Fruit fly (Drosophila melanogaster) whole organism, embryonic: ENCODE data around the gene endos.

Experiments
- Atf3 ChIP-seq: fragments of 200-800 bp; sonication (Bioruptor generic); optimal IDR thresholded peaks from 3 replicates; lab custom pipeline; 2016; ENCODE audit warnings: missing biosample characterization, missing genetic modification characterization
- CG10147 ChIP-seq: fragments of 200-800 bp; sonication (Bioruptor generic); optimal IDR thresholded peaks from 2 replicates; lab custom pipeline; 2019; ENCODE audit warnings: missing biosample characterization, mild to moderate bottlenecking, missing genetic modification characterization, moderate library complexity
- CG11560 ChIP-seq: fragments of 200-800 bp; sonication (Bioruptor generic); IDR thresholded peaks from 3 replicates; pipeline ENCODE4 v1.3.6; 2022; ENCODE audit warnings: missing biosample characterization, missing genetic modification characterization
- CG12219 ChIP-seq: fragments of 200-800 bp; sonication (Bioruptor generic); optimal IDR thresholded peaks from 3 replicates; lab custom pipeline; 2018; ENCODE audit warnings: missing biosample characterization, mild to moderate bottlenecking, missing genetic modification characterization
- CG13894 ChIP-seq: fragments of 200-800 bp; sonication (Bioruptor generic); optimal IDR thresholded peaks from 3 replicates; lab custom pipeline; 2018; ENCODE audit warnings: missing biosample characterization, mild to moderate bottlenecking, missing genetic modification characterization, moderate library complexity
- CG15269 ChIP-seq: fragments of 200-800 bp; sonication (Bioruptor generic); optimal IDR thresholded peaks from 2 replicates; lab custom pipeline; 2018; ENCODE audit warnings: missing biosample characterization, mild to moderate bottlenecking, missing genetic modification characterization, moderate library complexity
- CG15479 ChIP-seq: fragments of 200-800 bp; sonication (Bioruptor generic); optimal IDR thresholded peaks from 3 replicates; lab custom pipeline; 2019; ENCODE audit warnings: missing biosample characterization, mild to moderate bottlenecking, missing genetic modification characterization, moderate library complexity
- CG17359 ChIP-seq: fragments of 200-800 bp; sonication (Bioruptor generic); optimal IDR thresholded peaks from 3 replicates; lab custom pipeline; 2018; ENCODE audit warnings: missing biosample characterization, mild to moderate bottlenecking, missing genetic modification characterization, moderate library complexity
- CG1832 ChIP-seq: fragments of 200-800 bp; sonication (Bioruptor generic); optimal IDR thresholded peaks from 2 replicates; lab custom pipeline; 2017; ENCODE audit warnings: missing biosample characterization, mild to moderate bottlenecking, missing genetic modification characterization, inconsistent platforms
- CG34376 ChIP-seq: fragments of 200-800 bp; sonication (Bioruptor generic); optimal IDR thresholded peaks from 2 replicates; lab custom pipeline; 2018; ENCODE audit warnings: missing biosample characterization, mild to moderate bottlenecking, missing genetic modification characterization
- CG8359 ChIP-seq: fragments of 200-800 bp; sonication (Bioruptor generic); optimal IDR thresholded peaks from 2 replicates; lab custom pipeline; 2017; ENCODE audit warnings: missing biosample characterization, mild to moderate bottlenecking, missing genetic modification characterization, borderline replicate concordance
- CG8478 ChIP-seq: fragments of >200 bp; optimal IDR thresholded peaks from 2 replicates; lab custom pipeline; 2018
- CG8765 ChIP-seq: fragments of 200-800 bp; sonication (Bioruptor generic); IDR thresholded peaks from 2 replicates; pipeline ENCODE4 v1.3.6; 2022; ENCODE audit warnings: missing biosample characterization, missing genetic modification characterization
- CG9437 ChIP-seq: fragments of 200-800 bp; sonication (Bioruptor generic); optimal IDR thresholded peaks from 2 replicates; lab custom pipeline; 2018; ENCODE audit warnings: missing biosample characterization, mild to moderate bottlenecking, missing genetic modification characterization
- CG9932 ChIP-seq: fragments of 200-800 bp; sonication (Bioruptor generic); IDR thresholded peaks from 2 replicates; pipeline ENCODE4 v1.3.6; 2022; ENCODE audit warnings: missing biosample characterization, missing genetic modification characterization
- Camta ChIP-seq: fragments of 200-800 bp; sonication (Bioruptor generic); optimal IDR thresholded peaks from 2 replicates; lab custom pipeline; 2016; ENCODE audit warnings: missing biosample characterization, missing genetic modification characterization
- Dek ChIP-seq: fragments of 200-800 bp; sonication (Bioruptor generic); optimal IDR thresholded peaks from 3 replicates; lab custom pipeline; 2019; ENCODE audit warnings: missing biosample characterization, mild to moderate bottlenecking, missing genetic modification characterization, moderate library complexity
- Dfd ChIP-seq, 2 experiments: fragments of >200 bp; optimal IDR thresholded peaks; 2 replicates each; lab custom pipeline; 2017; ENCODE audit warnings: missing biosample characterization in 2 of 2, missing genetic modification characterization in 2 of 2
- Doc3 ChIP-seq: fragments of 200-800 bp; sonication (Bioruptor generic); IDR thresholded peaks from 3 replicates; pipeline ENCODE4 v1.3.6; 2022; ENCODE audit warnings: missing biosample characterization, missing genetic modification characterization; ENCODE audit not compliant: partially characterized antibody
- Dref ChIP-seq: fragments of 200-800 bp; sonication (Bioruptor generic); IDR thresholded peaks from 2 replicates; pipeline ENCODE4 v1.3.6; 2022; ENCODE audit warnings: missing biosample characterization, missing genetic modification characterization
- Ets97D ChIP-seq: fragments of 200-800 bp; sonication (Bioruptor generic); optimal IDR thresholded peaks from 3 replicates; lab custom pipeline; 2016; ENCODE audit warnings: missing biosample characterization, missing genetic modification characterization
- HmgD ChIP-seq: fragments of 200-800 bp; sonication (Bioruptor generic); optimal IDR thresholded peaks from 3 replicates; lab custom pipeline; 2016; ENCODE audit warnings: missing biosample characterization, missing genetic modification characterization
- HmgZ ChIP-seq: fragments of 200-800 bp; sonication (Bioruptor generic); optimal IDR thresholded peaks from 2 replicates; lab custom pipeline; 2018; ENCODE audit warnings: missing biosample characterization, mild to moderate bottlenecking, missing genetic modification characterization
- MESR4 ChIP-seq: fragments of 200-800 bp; sonication (Bioruptor generic); optimal IDR thresholded peaks from 2 replicates; lab custom pipeline; 2018; ENCODE audit warnings: missing biosample characterization, mild to moderate bottlenecking, missing genetic modification characterization, moderate library complexity
- Ravus ChIP-seq: fragments of 200-800 bp; sonication (Bioruptor generic); IDR thresholded peaks from 2 replicates; pipeline ENCODE4 v1.3.6; 2022; ENCODE audit warnings: missing biosample characterization, missing genetic modification characterization
- ato ChIP-seq: fragments of 200-800 bp; sonication (Bioruptor generic); IDR thresholded peaks from 2 replicates; pipeline ENCODE4 v1.3.6; 2022; ENCODE audit warnings: missing biosample characterization, missing genetic modification characterization; ENCODE audit not compliant: partially characterized antibody
- az2 ChIP-seq: fragments of 200-800 bp; sonication (Bioruptor generic); optimal IDR thresholded peaks from 3 replicates; lab custom pipeline; 2016; ENCODE audit warnings: missing biosample characterization, missing genetic modification characterization
- bigmax ChIP-seq: fragments of 200-800 bp; sonication (Bioruptor generic); optimal IDR thresholded peaks from 2 replicates; lab custom pipeline; 2018; ENCODE audit warnings: missing biosample characterization, mild to moderate bottlenecking, missing genetic modification characterization
- btn ChIP-seq: fragments of 200-800 bp; sonication (Bioruptor generic); optimal IDR thresholded peaks from 2 replicates; lab custom pipeline; 2016; ENCODE audit warnings: missing biosample characterization, missing genetic modification characterization
- cato ChIP-seq: fragments of 200-800 bp; sonication (Bioruptor generic); optimal IDR thresholded peaks from 2 replicates; lab custom pipeline; 2016; ENCODE audit warnings: missing biosample characterization, missing genetic modification characterization, borderline replicate concordance
- cg ChIP-seq: fragments of 200-800 bp; sonication (Bioruptor generic); optimal IDR thresholded peaks from 3 replicates; lab custom pipeline; 2019; ENCODE audit warnings: missing biosample characterization, mild to moderate bottlenecking, missing genetic modification characterization, moderate library complexity
- corto ChIP-seq: fragments of 200-800 bp; sonication (Bioruptor generic); optimal IDR thresholded peaks from 2 replicates; lab custom pipeline; 2016; ENCODE audit warnings: missing biosample characterization, mild to moderate bottlenecking, missing genetic modification characterization, moderate library complexity
- crc ChIP-seq: fragments of 200-800 bp; sonication (Bioruptor generic); optimal IDR thresholded peaks from 2 replicates; lab custom pipeline; 2016; ENCODE audit warnings: missing biosample characterization, missing genetic modification characterization
- croc ChIP-seq: fragments of 200-800 bp; sonication (Bioruptor generic); conservative IDR thresholded peaks from 3 replicates; pipeline ENCODE4 v1.3.6; 2022; ENCODE audit warnings: missing biosample characterization, missing genetic modification characterization
- dysf ChIP-seq: fragments of 200-800 bp; sonication (Bioruptor generic); IDR thresholded peaks from 3 replicates; pipeline ENCODE4 v1.3.6; 2022; ENCODE audit warnings: missing biosample characterization, missing genetic modification characterization
- fd64A ChIP-seq: fragments of 200-800 bp; sonication (Bioruptor generic); optimal IDR thresholded peaks from 3 replicates; lab custom pipeline; 2018; ENCODE audit warnings: missing biosample characterization, mild to moderate bottlenecking, missing genetic modification characterization
- gcm2 ChIP-seq: fragments of 200-800 bp; sonication (Bioruptor generic); optimal IDR thresholded peaks from 2 replicates; lab custom pipeline; 2016; ENCODE audit warnings: missing biosample characterization, missing genetic modification characterization
- gfzf ChIP-seq: fragments of 200-800 bp; sonication (Bioruptor generic); optimal IDR thresholded peaks from 2 replicates; lab custom pipeline; 2016; ENCODE audit warnings: missing biosample characterization, mild to moderate bottlenecking, missing genetic modification characterization, moderate library complexity
- grn ChIP-seq: fragments of 200-800 bp; sonication (Bioruptor generic); optimal IDR thresholded peaks from 3 replicates; lab custom pipeline; 2017; ENCODE audit warnings: missing biosample characterization, missing genetic modification characterization
- kay ChIP-seq: fragments of 200-800 bp; sonication (Bioruptor generic); optimal IDR thresholded peaks from 2 replicates; lab custom pipeline; 2016; ENCODE audit warnings: missing biosample characterization, missing genetic modification characterization
- ken ChIP-seq: fragments of 200-800 bp; sonication (Bioruptor generic); IDR thresholded peaks from 3 replicates; pipeline ENCODE4 v1.3.6; 2022; ENCODE audit warnings: missing biosample characterization, missing genetic modification characterization
- mam ChIP-seq: fragments of 200-800 bp; sonication (Bioruptor generic); optimal IDR thresholded peaks from 3 replicates; lab custom pipeline; 2016; ENCODE audit warnings: missing biosample characterization, missing genetic modification characterization
- nerfin-1 ChIP-seq: fragments of 200-800 bp; sonication (Bioruptor generic); optimal IDR thresholded peaks from 3 replicates; lab custom pipeline; 2019; ENCODE audit warnings: missing biosample characterization, mild to moderate bottlenecking, missing genetic modification characterization, moderate library complexity
- odd ChIP-seq: fragments of 200-800 bp; sonication (Bioruptor generic); optimal IDR thresholded peaks from 2 replicates; lab custom pipeline; 2017; ENCODE audit warnings: missing biosample characterization, mild to moderate bottlenecking, missing genetic modification characterization
- phol ChIP-seq: fragments of 200-800 bp; sonication (Bioruptor generic); optimal IDR thresholded peaks from 3 replicates; lab custom pipeline; 2018; ENCODE audit warnings: missing biosample characterization, mild to moderate bottlenecking, missing genetic modification characterization, moderate library complexity
- ranshi ChIP-seq: fragments of 200-800 bp; sonication (Bioruptor generic); IDR thresholded peaks from 2 replicates; pipeline ENCODE4 v1.3.6; 2022; ENCODE audit warnings: missing biosample characterization, missing genetic modification characterization
- sens-2 ChIP-seq: fragments of 200-800 bp; sonication (Bioruptor generic); IDR thresholded peaks from 2 replicates; pipeline ENCODE4 v1.3.6; 2022; ENCODE audit warnings: missing biosample characterization, missing genetic modification characterization
- tgo ChIP-seq: fragments of 200-800 bp; sonication (Bioruptor generic); IDR thresholded peaks from 3 replicates; pipeline ENCODE4 v1.3.6; 2022; ENCODE audit warnings: missing biosample characterization, missing genetic modification characterization
- tna ChIP-seq: fragments of 200-800 bp; sonication (Bioruptor generic); IDR thresholded peaks from 2 replicates; pipeline ENCODE4 v1.3.6; 2022; ENCODE audit warnings: missing biosample characterization, missing genetic modification characterization; ENCODE audit not compliant: partially characterized antibody
- zfh1 ChIP-seq: fragments of 200-800 bp; sonication (Bioruptor generic); IDR thresholded peaks from 3 replicates; pipeline ENCODE4 v1.3.6; 2022; ENCODE audit warnings: missing biosample characterization, missing genetic modification characterization
- zfh2 ChIP-seq: fragments of 200-800 bp; sonication (Bioruptor generic); optimal IDR thresholded peaks from 2 replicates; lab custom pipeline; 2016; ENCODE audit warnings: missing biosample characterization, missing genetic modification characterization

endos gene

DNA sequence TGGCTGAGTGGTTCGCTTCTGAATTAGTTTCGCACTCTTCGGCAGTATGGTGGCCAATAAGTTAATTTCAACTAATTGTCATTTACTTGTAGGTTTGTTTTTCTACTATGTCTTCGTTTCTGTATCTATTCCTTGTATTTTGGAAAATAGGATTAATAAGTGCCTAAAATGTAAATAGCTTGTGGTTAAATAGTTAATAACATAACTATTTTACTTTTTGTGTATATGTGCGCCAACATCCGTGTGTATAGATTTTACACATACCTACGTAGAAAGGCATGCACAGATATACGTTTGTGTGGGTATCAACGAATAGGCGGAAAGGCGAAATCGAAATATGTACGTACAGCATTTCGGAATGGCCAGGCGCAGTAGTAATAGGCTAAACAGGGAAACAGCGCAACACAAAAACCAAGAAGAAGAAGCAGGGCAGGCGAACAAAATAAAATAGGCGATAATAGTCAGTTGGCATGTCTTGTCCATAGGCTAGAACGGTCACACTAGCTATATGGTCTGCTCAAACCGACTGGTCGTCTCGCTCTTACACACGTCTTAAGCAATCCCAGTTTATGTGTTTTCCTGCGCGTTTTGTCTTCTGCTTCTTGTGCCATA is 28.9 kb downstream of the endos start (continued):
- TF ChIP-seq CG15479 (GFP tag; lab: Kevin White, UChicago) (peak; percentile 51), nerfin-1 (tag; lab: Kevin White, UChicago) (peak; percentile 71), phol (peak; percentile 45), Dfd (GFP tag; optimal IDR thresholded peaks at IDR 0.05; lab: Kevin White, UChicago) (no peak), tgo (GFP tag; lab: Robert Waterston, UW) (no peak), zfh2 (GFP tag; lab: Kevin White, UChicago) (peak; percentile 14), grn (GFP tag; lab: Kevin White, UChicago) (no peak), tna (no peak), CG9437 (peak; percentile 24), HmgZ (tag; lab: Kevin White, UChicago) (peak; percentile 60), corto (GFP tag; lab: Kevin White, UChicago) (no peak), CG12219 (GFP tag; lab: Kevin White, UChicago) (peak; percentile 9), CG13894 (tag; lab: Kevin White, UChicago) (peak; percentile 51), CG17359 (tag; lab: Kevin White, UChicago) (no peak), CG9932 (GFP tag; lab: Robert Waterston, UW) (no peak), btn (GFP tag; lab: Kevin White, UChicago) (no peak), CG15269 (tag; lab: Kevin White, UChicago) (no peak), ken (GFP tag; lab: Robert Waterston, UW) (no peak), CG8478 (no peak), cg (GFP tag; lab: Kevin White, UChicago) (peak; percentile 95), Camta (no peak), crc (GFP tag; lab: Kevin White, UChicago) (no peak), fd64A (no peak), Dek (tag; lab: Kevin White, UChicago) (peak; percentile 12), cato (GFP tag; lab: Kevin White, UChicago) (no peak), MESR4 (peak; percentile 18), az2 (GFP tag; lab: Kevin White, UChicago) (no peak), Dref (0 out of 2 replicates have a peak, but pooled peaks have one; percentile 1), sens-2 (GFP tag; lab: Robert Waterston, UW) (no peak), Ravus (GFP tag; lab: Robert Waterston, UW) (no peak), dysf (GFP tag; lab: Robert Waterston, UW) (no peak), gfzf (GFP tag; lab: Kevin White, UChicago) (peak; percentile 72), kay (GFP tag; lab: Kevin White, UChicago) (no peak), ranshi (GFP tag; lab: Robert Waterston, UW) (no peak), CG10147 (GFP tag; lab: Kevin White, UChicago) (no peak), CG34376 (GFP tag; lab: Kevin White, UChicago) (no peak), zfh1 (GFP tag; lab: Robert Waterston, UW) (no peak), ato (GFP tag; lab: Robert Waterston, UW) (no peak), CG8765 (GFP tag; lab: Robert Waterston, UW) (no peak), croc (GFP tag; lab: Robert Waterston, UW) (no peak), Ets97D (GFP tag; lab: Kevin White, UChicago) (peak; percentile 49), odd (GFP tag; lab: Kevin White, UChicago) (no peak), CG11560 (tag; lab: Robert Waterston, UW) (no peak), gcm2 (GFP tag; lab: Kevin White, UChicago) (no peak), bigmax (GFP tag; lab: Kevin White, UChicago) (no peak), Atf3 (GFP tag; lab: Kevin White, UChicago) (no peak), CG8359 (GFP tag; lab: Kevin White, UChicago) (no peak), HmgD (GFP tag; lab: Kevin White, UChicago) (peak; percentile 62), mam (GFP tag; lab: Kevin White, UChicago) (no peak), CG1832 (peak; percentile 62), Doc3 (no peak)
